Worm (Caenorhabditis elegans) whole organism, L4 larva: ENCODE results near the gene Y67H2A.2.

Experiments used
- F37D6.2 ChIP-seq: sonication (generic microtip); optimal IDR thresholded peaks from 2 replicates; lab custom pipeline; 2016; ENCODE audit warnings: mild to moderate bottlenecking, missing genetic modification characterization, missing compliant biosample characterization
- T26A8.4 ChIP-seq: fragments of 200-800 bp; sonication (Bioruptor generic); IDR thresholded peaks from 2 replicates; pipeline ENCODE4 v1.3.6; 2022; ENCODE audit warnings: missing genetic modification characterization, missing compliant biosample characterization
- Y105C5A.15 ChIP-seq: fragments of 200-800 bp; sonication (Bioruptor generic); IDR thresholded peaks from 2 replicates; pipeline ENCODE4 v1.3.6; 2022; ENCODE audit warnings: missing genetic modification characterization, missing compliant biosample characterization
- Y5F2A.4 ChIP-seq: fragments of 200-800 bp; sonication (Bioruptor generic); optimal IDR thresholded peaks from 2 replicates; lab custom pipeline; 2018; ENCODE audit warnings: mild to moderate bottlenecking, missing genetic modification characterization, missing compliant biosample characterization
- ZK337.2 ChIP-seq: fragments of 200-800 bp; sonication (Bioruptor generic); IDR thresholded peaks from 2 replicates; pipeline ENCODE4 v1.3.6; 2022; ENCODE audit warnings: missing genetic modification reagents, missing genetic modification characterization, missing compliant biosample characterization
- ZK546.5 ChIP-seq, 2 experiments: sonication (generic microtip); optimal IDR thresholded peaks; 2 replicates each; lab custom pipeline; 2017; ENCODE audit warnings: missing biosample characterization in 2 of 2, missing genetic modification characterization in 2 of 2
- ceh-20 ChIP-seq: fragments of 200-800 bp; sonication (Bioruptor generic); IDR thresholded peaks from 2 replicates; pipeline ENCODE4 v1.3.6; 2022; ENCODE audit warnings: missing genetic modification reagents, missing genetic modification characterization, missing compliant biosample characterization
- ceh-44 ChIP-seq: fragments of 200-800 bp; sonication (Bioruptor generic); IDR thresholded peaks from 2 replicates; pipeline ENCODE4 v1.3.6; 2022; ENCODE audit warnings: missing genetic modification reagents, missing genetic modification characterization, missing compliant biosample characterization
- ces-1 ChIP-seq: fragments of 150-350 bp; sonication (generic microtip); optimal IDR thresholded peaks from 4 replicates; lab custom pipeline; 2014; ENCODE audit warnings: missing biosample characterization, missing genetic modification reagents, missing genetic modification characterization
- ctbp-1 ChIP-seq: fragments of 200-800 bp; sonication (Bioruptor generic); IDR thresholded peaks from 2 replicates; pipeline ENCODE4 v1.3.6; 2022; ENCODE audit warnings: missing genetic modification reagents, missing genetic modification characterization, missing compliant biosample characterization
- daf-16 ChIP-seq, 3 experiments: sonication (generic microtip); optimal IDR thresholded peaks; 2 replicates each; lab custom pipeline; 2016 to 2017; ENCODE audit warnings: missing genetic modification characterization in 3 of 3, missing genetic modification reagents in 3 of 3, mild to moderate bottlenecking in 2 of 3, missing compliant biosample characterization in 2 of 3, missing biosample characterization in 1 of 3, moderate library complexity in 1 of 3
- daf-8 ChIP-seq: fragments of 200-800 bp; sonication (Bioruptor generic); IDR thresholded peaks from 2 replicates; pipeline ENCODE4 v1.3.6; 2022; ENCODE audit warnings: missing genetic modification characterization, missing compliant biosample characterization
- dmd-6 ChIP-seq: fragments of 200-800 bp; sonication (Bioruptor generic); IDR thresholded peaks from 2 replicates; pipeline ENCODE4 v1.3.6; 2022; ENCODE audit warnings: missing genetic modification reagents, missing genetic modification characterization, missing compliant biosample characterization
- dpl-1 ChIP-seq: fragments of 150-350 bp; optimal IDR thresholded peaks from 2 replicates; lab custom pipeline; 2014; ENCODE audit warnings: missing biosample characterization, missing genetic modification reagents, missing genetic modification characterization
- duxl-1 ChIP-seq: sonication (generic microtip); optimal IDR thresholded peaks from 2 replicates; lab custom pipeline; 2016; ENCODE audit warnings: mild to moderate bottlenecking, missing genetic modification characterization, moderate library complexity, missing compliant biosample characterization; ENCODE audit not compliant: poor library complexity
- dve-1 ChIP-seq: sonication (generic microtip); optimal IDR thresholded peaks from 2 replicates; lab custom pipeline; 2017; ENCODE audit warnings: antibody characterized with exemption, mild to moderate bottlenecking, missing genetic modification characterization, missing compliant biosample characterization; ENCODE audit not compliant: insufficient read depth
- egl-43 ChIP-seq: fragments of 200-800 bp; sonication (Bioruptor generic); IDR thresholded peaks from 2 replicates; pipeline ENCODE4 v1.3.6; 2022; ENCODE audit warnings: missing genetic modification reagents, missing genetic modification characterization, missing compliant biosample characterization
- fkh-10 ChIP-seq: fragments of 150-350 bp; optimal IDR thresholded peaks from 2 replicates; lab custom pipeline; 2014; ENCODE audit warnings: missing biosample characterization, missing genetic modification reagents, missing genetic modification characterization
- hif-1 ChIP-seq, 2 experiments: sonication (generic microtip); optimal IDR thresholded peaks; 2 replicates each; lab custom pipeline; 2016 to 2017; ENCODE audit warnings: missing compliant biosample characterization in 2 of 2, missing genetic modification characterization in 2 of 2, missing genetic modification reagents in 2 of 2, missing genotype in 2 of 2, mild to moderate bottlenecking in 1 of 2
- hlh-11 ChIP-seq: fragments of 200-800 bp; sonication (Bioruptor generic); optimal IDR thresholded peaks from 2 replicates; lab custom pipeline; 2018; ENCODE audit warnings: mild to moderate bottlenecking, missing genetic modification characterization, missing compliant biosample characterization
- hlh-30 ChIP-seq: sonication (generic microtip); optimal IDR thresholded peaks from 2 replicates; lab custom pipeline; 2017; ENCODE audit warnings: antibody characterized with exemption, mild to moderate bottlenecking, missing genetic modification characterization, missing compliant biosample characterization; ENCODE audit not compliant: insufficient read depth
- hmg-1.1 ChIP-seq: fragments of 200-800 bp; sonication (Bioruptor generic); IDR thresholded peaks from 2 replicates; pipeline ENCODE4 v1.3.6; 2022; ENCODE audit warnings: missing genetic modification reagents, missing genetic modification characterization, missing compliant biosample characterization
- lin-1 ChIP-seq: fragments of 200-800 bp; sonication (Bioruptor generic); IDR thresholded peaks from 2 replicates; pipeline ENCODE4 v1.3.6; 2022; ENCODE audit warnings: missing genetic modification reagents, missing genetic modification characterization, missing compliant biosample characterization
- lin-13 ChIP-seq: fragments of 150-350 bp; optimal IDR thresholded peaks from 2 replicates; lab custom pipeline; 2014; ENCODE audit warnings: missing biosample characterization, missing genetic modification reagents, missing genetic modification characterization
- lin-38 ChIP-seq: fragments of 200-800 bp; sonication (Bioruptor generic); IDR thresholded peaks from 2 replicates; pipeline ENCODE4 v1.3.6; 2022; ENCODE audit warnings: missing genetic modification reagents, missing genetic modification characterization, missing compliant biosample characterization
- lir-3 ChIP-seq: sonication (generic microtip); optimal IDR thresholded peaks from 2 replicates; lab custom pipeline; 2016; ENCODE audit warnings: mild to moderate bottlenecking, missing genetic modification characterization, missing compliant biosample characterization
- lsy-2 ChIP-seq, 2 experiments: fragments of 150-350 bp in 1 of 2; sonication (generic microtip) in 1 of 2; optimal IDR thresholded peaks; 2 replicates each; lab custom pipeline; 2014 to 2017; ENCODE audit warnings: missing biosample characterization in 2 of 2, missing genetic modification characterization in 2 of 2
- madf-5 ChIP-seq, 2 experiments: fragments of 200-800 bp; sonication (Bioruptor generic); IDR thresholded peaks; 2 replicates each; pipeline ENCODE4 v1.3.6; 2022; ENCODE audit warnings: missing compliant biosample characterization in 2 of 2, missing genetic modification characterization in 2 of 2
- madf-9 ChIP-seq: fragments of 200-800 bp; sonication (Bioruptor generic); conservative IDR thresholded peaks from 2 replicates; pipeline ENCODE4 v1.3.6; 2022; ENCODE audit warnings: missing genetic modification reagents, missing genetic modification characterization, missing compliant biosample characterization
- mdl-1 ChIP-seq, 2 experiments: fragments of 150-350 bp in 1 of 2; sonication (generic microtip) in 1 of 2; optimal IDR thresholded peaks; 2 replicates each; lab custom pipeline; 2014 to 2017; ENCODE audit warnings: missing biosample characterization in 2 of 2, missing genetic modification characterization in 2 of 2
- mdt-29 ChIP-seq: fragments of 200-800 bp; sonication (Bioruptor generic); IDR thresholded peaks from 2 replicates; pipeline ENCODE4 v1.3.6; 2022; ENCODE audit warnings: missing genetic modification reagents, missing genetic modification characterization, missing compliant biosample characterization
- mep-1 ChIP-seq: fragments of 150-350 bp; sonication (generic microtip); optimal IDR thresholded peaks from 3 replicates; lab custom pipeline; 2014; ENCODE audit warnings: missing biosample characterization, missing genetic modification characterization
- mxl-2 ChIP-seq: fragments of 200-800 bp; sonication (Bioruptor generic); conservative IDR thresholded peaks from 2 replicates; pipeline ENCODE4 v1.3.6; 2022; ENCODE audit warnings: missing genetic modification reagents, missing genetic modification characterization, missing compliant biosample characterization
- mxl-3 ChIP-seq: fragments of 200-800 bp; sonication (Bioruptor generic); optimal IDR thresholded peaks from 2 replicates; lab custom pipeline; 2018; ENCODE audit warnings: mild to moderate bottlenecking, missing genetic modification characterization, missing compliant biosample characterization
- nhr-10 ChIP-seq: fragments of 150-350 bp; optimal IDR thresholded peaks from 2 replicates; lab custom pipeline; 2014; ENCODE audit warnings: missing biosample characterization, missing genetic modification characterization
- nhr-28 ChIP-seq: fragments of 150-350 bp; optimal IDR thresholded peaks from 2 replicates; lab custom pipeline; 2014; ENCODE audit warnings: missing biosample characterization, missing genetic modification characterization
- nhr-48 ChIP-seq: sonication (generic microtip); optimal IDR thresholded peaks from 2 replicates; lab custom pipeline; 2016; ENCODE audit warnings: mild to moderate bottlenecking, missing genetic modification characterization, missing compliant biosample characterization
- nhr-6 ChIP-seq: fragments of 150-350 bp; optimal IDR thresholded peaks from 2 replicates; lab custom pipeline; 2014; ENCODE audit warnings: missing biosample characterization, missing genetic modification characterization
- nhr-77 ChIP-seq: fragments of 150-350 bp; optimal IDR thresholded peaks from 2 replicates; lab custom pipeline; 2014; ENCODE audit warnings: missing biosample characterization, missing genetic modification characterization
- pha-4 ChIP-seq, 2 experiments: fragments of 150-350 bp in 1 of 2; fragments of 200-800 bp in 1 of 2; sonication (Bioruptor generic) in 1 of 2; IDR thresholded peaks in 1 of 2; optimal IDR thresholded peaks in 1 of 2; 2 replicates each; pipeline versions ENCODE4 v1.3.6 to Lab custom; 2014 to 2022; ENCODE audit warnings: missing genetic modification characterization in 2 of 2, missing genetic modification reagents in 2 of 2, missing biosample characterization in 1 of 2, missing compliant biosample characterization in 1 of 2
- rbr-2 ChIP-seq: sonication (generic microtip); optimal IDR thresholded peaks from 2 replicates; lab custom pipeline; 2016; ENCODE audit warnings: missing genotype, missing genetic modification characterization, missing compliant biosample characterization
- saeg-2 ChIP-seq: fragments of 200-800 bp; sonication (Bioruptor generic); IDR thresholded peaks from 2 replicates; pipeline ENCODE4 v1.3.6; 2022; ENCODE audit warnings: missing genetic modification reagents, missing genetic modification characterization, missing compliant biosample characterization
- set-16 ChIP-seq: fragments of 200-800 bp; sonication (Bioruptor generic); IDR thresholded peaks from 2 replicates; pipeline ENCODE4 v1.3.6; 2022; ENCODE audit warnings: missing genetic modification reagents, missing genetic modification characterization, missing compliant biosample characterization
- spr-3 ChIP-seq: fragments of 200-800 bp; sonication (Bioruptor generic); optimal IDR thresholded peaks from 2 replicates; lab custom pipeline; 2018; ENCODE audit warnings: mild to moderate bottlenecking, missing genetic modification characterization, missing compliant biosample characterization
- tra-1 ChIP-seq: fragments of 200-800 bp; sonication (Bioruptor generic); IDR thresholded peaks from 2 replicates; pipeline ENCODE4 v1.3.6; 2022; ENCODE audit warnings: missing genetic modification reagents, missing genetic modification characterization, missing compliant biosample characterization
- unc-39 ChIP-seq: sonication (generic microtip); optimal IDR thresholded peaks from 2 replicates; lab custom pipeline; 2017; ENCODE audit warnings: missing biosample characterization, missing genetic modification characterization
- zfp-2 ChIP-seq: sonication (generic microtip); optimal IDR thresholded peaks from 2 replicates; lab custom pipeline; 2016; ENCODE audit warnings: mild to moderate bottlenecking, missing genetic modification characterization, missing compliant biosample characterization
- zfp-3 ChIP-seq: fragments of 200-800 bp; sonication (Bioruptor generic); conservative IDR thresholded peaks from 2 replicates; pipeline ENCODE4 v1.3.6; 2022; ENCODE audit warnings: missing genetic modification reagents, missing genetic modification characterization, missing compliant biosample characterization
- ztf-7 ChIP-seq: fragments of 150-350 bp; optimal IDR thresholded peaks from 2 replicates; lab custom pipeline; 2014; ENCODE audit warnings: missing biosample characterization, missing genetic modification characterization

Y67H2A.2 gene

DNA sequence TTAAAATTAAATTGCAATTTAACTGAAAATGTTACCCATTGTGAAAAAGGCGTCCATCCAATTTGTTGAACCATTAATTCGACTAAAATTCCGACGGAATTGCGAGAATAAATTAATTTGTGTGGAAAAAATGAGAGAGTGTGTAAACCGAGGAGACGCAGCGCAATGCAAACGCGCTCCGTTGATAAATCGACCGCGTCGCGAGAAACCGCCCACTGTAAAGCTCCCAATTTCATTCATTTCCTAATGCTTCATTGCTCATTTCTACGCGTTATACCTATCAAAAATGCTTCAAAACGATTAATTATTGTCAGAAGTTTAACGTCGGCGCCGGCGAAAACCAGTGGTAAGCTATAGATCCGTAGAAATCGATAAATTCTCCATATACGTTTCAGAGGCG is at the start of gene Y67H2A.2, which contains the start of gene micu-1:
Y67H2A.2 (minus strand) TSS at position 74 of the 400 bp plus-strand sequence.
micu-1 (plus strand) TSS at position 181 of the 400 bp plus-strand sequence.
- TF ChIP-seq ZK546.5 (tag; optimal IDR thresholded peaks at IDR 0.05; lab: Kevin White, UChicago) = no peak
- peak; percentile 23 for TF ChIP-seq nhr-28
- TF ChIP-seq hlh-11 (tag; lab: Kevin White, UChicago) = peak; percentile 49
- no peak for TF ChIP-seq ZK337.2 (GFP tag; lab: Robert Waterston, UW)
- TF ChIP-seq ces-1 (GFP tag; lab: Kevin White, UChicago) = peak; percentile 24
- TF ChIP-seq mdl-1 (tag; optimal IDR thresholded peaks at IDR 0.05; lab: Kevin White, UChicago) = no peak
- TF ChIP-seq Y5F2A.4 (GFP tag; lab: Kevin White, UChicago) = no peak
- TF ChIP-seq tra-1 (GFP tag; lab: Robert Waterston, UW) = no peak
- peak; percentile 7 for TF ChIP-seq nhr-6 (tag; lab: Kevin White, UChicago)
- TF ChIP-seq saeg-2 (GFP tag; lab: Robert Waterston, UW) = no peak
- peak; percentile 5 for TF ChIP-seq F37D6.2 (tag; lab: Kevin White, UChicago)
- no peak for TF ChIP-seq nhr-10 (tag; lab: Kevin White, UChicago)
- peak; percentile 85 for TF ChIP-seq ztf-7 (tag; lab: Kevin White, UChicago)
- TF ChIP-seq mxl-3 = peak; percentile 38
- TF ChIP-seq lin-13 (GFP tag; lab: Kevin White, UChicago) = peak; percentile 0
- no peak for TF ChIP-seq daf-16 (GFP tag; optimal IDR thresholded peaks at IDR 0.05; lab: Kevin White, UChicago)
- peak; percentile 20 for TF ChIP-seq daf-16 (tag; optimal IDR thresholded peaks at IDR 0.05; lab: Kevin White, UChicago)
- peak; percentile 60 for TF ChIP-seq rbr-2
- peak; percentile 40 for TF ChIP-seq dpl-1 (GFP tag; lab: Kevin White, UChicago)
- no peak for TF ChIP-seq pha-4 (GFP tag; IDR thresholded peaks at IDR 0.05; lab: Robert Waterston, UW)
- no peak for TF ChIP-seq pha-4 (tag; optimal IDR thresholded peaks at IDR 0.05; lab: Kevin White, UChicago)
- no peak for TF ChIP-seq egl-43 (GFP tag; lab: Robert Waterston, UW)
- TF ChIP-seq unc-39 (tag; lab: Kevin White, UChicago) = no peak
- peak; percentile 62 for TF ChIP-seq fkh-10
- no peak for TF ChIP-seq mxl-2
- peak; percentile 41 for TF ChIP-seq spr-3 (GFP tag; lab: Kevin White, UChicago)
- peak; percentile 45 for TF ChIP-seq hlh-30 (tag; lab: Kevin White, UChicago)
- TF ChIP-seq madf-5 (GFP tag; IDR thresholded peaks at IDR 0.05; lab: Robert Waterston, UW) = no peak
- no peak for TF ChIP-seq duxl-1 (tag; lab: Kevin White, UChicago)
- no peak for TF ChIP-seq lir-3
- TF ChIP-seq daf-8 (GFP tag; lab: Robert Waterston, UW) = no peak
- TF ChIP-seq set-16 (GFP tag; lab: Robert Waterston, UW) = no peak
- no peak for TF ChIP-seq zfp-2 (tag; lab: Kevin White, UChicago)
- no peak for TF ChIP-seq mdt-29 (GFP tag; lab: Robert Waterston, UW)
- TF ChIP-seq zfp-3 (GFP tag; lab: Robert Waterston, UW) = peak; percentile 25; the same call in 1 of the 2 replicates
- TF ChIP-seq dve-1 = peak; percentile 31
- no peak for TF ChIP-seq Y105C5A.15 (GFP tag; lab: Robert Waterston, UW)
- peak; percentile 57 for TF ChIP-seq mep-1 (tag; lab: Kevin White, UChicago)
- no peak for TF ChIP-seq lin-1 (GFP tag; lab: Robert Waterston, UW)
- peak; percentile 16 for TF ChIP-seq nhr-48 (tag; lab: Kevin White, UChicago)
- TF ChIP-seq T26A8.4 (GFP tag; lab: Robert Waterston, UW) = no peak
- TF ChIP-seq dmd-6 (GFP tag; lab: Robert Waterston, UW) = peak; percentile 57
- peak; percentile 99 for TF ChIP-seq lin-38 (GFP tag; lab: Robert Waterston, UW)
- TF ChIP-seq ceh-44 (GFP tag; lab: Robert Waterston, UW) = 0 out of 2 replicates have a peak, but pooled peaks have one; percentile 42
- peak; percentile 38 to 73 for TF ChIP-seq lsy-2 (tag; optimal IDR thresholded peaks at IDR 0.05; lab: Kevin White, UChicago)
- 0 out of 2 replicates have a peak, but pooled peaks have one; percentile 34 for TF ChIP-seq ceh-20 (GFP tag; lab: Robert Waterston, UW)
- peak; percentile 70 for TF ChIP-seq hmg-1.1
- no peak for TF ChIP-seq madf-9 (GFP tag; lab: Robert Waterston, UW)
- TF ChIP-seq nhr-77 = peak; percentile 18
- peak in 1 of 2 experiments; percentile 29 for TF ChIP-seq hif-1 (tag; optimal IDR thresholded peaks at IDR 0.05; lab: Kevin White, UChicago)
- 0 out of 2 replicates have a peak, but pooled peaks have one; percentile 42 for TF ChIP-seq ctbp-1
